Worm (Caenorhabditis elegans): ENCODE results near the gene atp-2.

DNA sequence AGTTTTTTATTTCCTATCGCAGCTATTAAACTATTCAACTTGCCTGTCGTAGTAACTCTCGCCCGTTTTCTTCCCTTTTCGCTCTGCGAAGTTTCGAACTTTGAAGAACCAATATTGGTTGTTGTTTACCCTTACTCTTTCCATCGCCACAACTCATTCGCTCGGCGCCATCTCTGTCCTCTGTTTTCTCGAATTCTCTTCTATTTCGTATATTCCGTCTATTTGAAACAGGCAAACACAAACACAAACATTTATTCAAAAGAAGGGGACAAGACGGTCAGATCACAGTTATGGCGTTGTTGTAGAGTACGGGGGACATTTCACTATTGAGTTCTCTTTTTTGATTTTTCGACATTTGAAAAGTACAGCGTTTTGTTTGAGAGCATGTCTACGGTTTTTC, 5.4 kb upstream of the atp-2 start:
- no peak for TF ChIP-seq skn-1 (tag; optimal IDR thresholded peaks at IDR 0.05)
- no peak for TF ChIP-seq lin-13 (GFP tag; optimal IDR thresholded peaks at IDR 0.05)
- TF ChIP-seq nhr-28 (tag; optimal IDR thresholded peaks at IDR 0.05) = no peak
- no peak for TF ChIP-seq irx-1 (tag; optimal IDR thresholded peaks at IDR 0.05)
- TF ChIP-seq mab-9 (GFP tag; IDR thresholded peaks at IDR 0.05) = no peak
- TF ChIP-seq lsy-2 (tag; optimal IDR thresholded peaks at IDR 0.05) = no peak
- no peak for TF ChIP-seq C04F5.9 (tag; optimal IDR thresholded peaks at IDR 0.05)
- TF ChIP-seq fos-1 (tag; optimal IDR thresholded peaks at IDR 0.05) = no peak
